Worm (Caenorhabditis elegans) whole organism, young adult: ENCODE data around the gene mtre-1.

Experiments used
- B0019.2 ChIP-seq: fragments of 200-800 bp; sonication (Bioruptor generic); conservative IDR thresholded peaks from 2 replicates; pipeline ENCODE4 v1.3.6; 2022; ENCODE audit warnings: missing genetic modification reagents, missing genetic modification characterization, missing compliant biosample characterization
- B0336.3 ChIP-seq: fragments of 200-800 bp; sonication (Bioruptor generic); IDR thresholded peaks from 2 replicates; pipeline ENCODE4 v1.3.6; 2022; ENCODE audit warnings: missing genetic modification characterization, missing compliant biosample characterization
- F23B12.7 ChIP-seq: sonication (generic microtip); optimal IDR thresholded peaks from 2 replicates; lab custom pipeline; 2017; ENCODE audit warnings: missing genetic modification characterization, mild to moderate bottlenecking, missing compliant biosample characterization, antibody characterized with exemption, moderate library complexity; ENCODE audit not compliant: insufficient read depth
- F33H1.4 ChIP-seq: fragments of 200-800 bp; sonication (Bioruptor generic); IDR thresholded peaks from 2 replicates; pipeline ENCODE4 v1.3.6; 2022; ENCODE audit warnings: missing genetic modification reagents, missing genetic modification characterization, missing compliant biosample characterization
- F52B5.7 ChIP-seq: sonication (generic microtip); optimal IDR thresholded peaks from 2 replicates; lab custom pipeline; 2016; ENCODE audit warnings: mild to moderate bottlenecking, missing genetic modification characterization, missing compliant biosample characterization
- K11D2.4 ChIP-seq: fragments of 200-800 bp; sonication (Bioruptor generic); IDR thresholded peaks from 2 replicates; pipeline ENCODE4 v1.3.6; 2022; ENCODE audit warnings: missing genetic modification reagents, missing genetic modification characterization, missing compliant biosample characterization
- Y53F4B.3 ChIP-seq: fragments of 200-800 bp; sonication (Bioruptor generic); IDR thresholded peaks from 2 replicates; pipeline ENCODE4 v1.3.6; 2022; ENCODE audit warnings: missing genetic modification reagents, missing genetic modification characterization, missing compliant biosample characterization
- Y53G8AR.9 ChIP-seq: fragments of 200-800 bp; sonication (Bioruptor generic); conservative IDR thresholded peaks from 2 replicates; pipeline ENCODE4 v1.3.6; 2022; ENCODE audit warnings: missing genetic modification reagents, missing genetic modification characterization, missing compliant biosample characterization
- akir-1 ChIP-seq: fragments of 200-800 bp; sonication (Bioruptor generic); optimal IDR thresholded peaks from 2 replicates; lab custom pipeline; 2018; ENCODE audit warnings: mild to moderate bottlenecking, missing genetic modification characterization, moderate library complexity, missing compliant biosample characterization
- aptf-2 ChIP-seq: fragments of 200-800 bp; sonication (Bioruptor generic); conservative IDR thresholded peaks from 2 replicates; pipeline ENCODE4 v1.3.6; 2022; ENCODE audit warnings: missing genetic modification reagents, missing genetic modification characterization, missing compliant biosample characterization
- atf-7 ChIP-seq: sonication (generic microtip); optimal IDR thresholded peaks from 2 replicates; lab custom pipeline; 2017; ENCODE audit warnings: mild to moderate bottlenecking, missing genetic modification characterization, missing compliant biosample characterization
- attf-5 ChIP-seq: fragments of 200-800 bp; sonication (Bioruptor generic); optimal IDR thresholded peaks from 2 replicates; lab custom pipeline; 2018; ENCODE audit warnings: mild to moderate bottlenecking, missing genetic modification characterization, missing compliant biosample characterization
- bed-2 ChIP-seq: fragments of 200-800 bp; sonication (Bioruptor generic); IDR thresholded peaks from 2 replicates; pipeline ENCODE4 v1.3.6; 2022; ENCODE audit warnings: missing genetic modification reagents, missing genetic modification characterization, missing compliant biosample characterization
- cebp-2 ChIP-seq: fragments of 200-800 bp; sonication (Bioruptor generic); IDR thresholded peaks from 2 replicates; pipeline ENCODE4 v1.3.6; 2022; ENCODE audit warnings: missing genetic modification characterization, missing compliant biosample characterization
- ceh-100 ChIP-seq: fragments of 200-800 bp; sonication (Bioruptor generic); IDR thresholded peaks from 2 replicates; pipeline ENCODE4 v1.3.6; 2022; ENCODE audit warnings: missing genetic modification reagents, missing genetic modification characterization, missing compliant biosample characterization
- ceh-40 ChIP-seq: fragments of 200-800 bp; sonication (Bioruptor generic); IDR thresholded peaks from 2 replicates; pipeline ENCODE4 v1.3.6; 2022; ENCODE audit warnings: missing genetic modification characterization, missing compliant biosample characterization
- dpff-1 ChIP-seq: sonication (generic microtip); optimal IDR thresholded peaks from 2 replicates; lab custom pipeline; 2017; ENCODE audit warnings: mild to moderate bottlenecking, missing genetic modification characterization, missing compliant biosample characterization
- hmg-1.2 ChIP-seq: fragments of 200-800 bp; sonication (Bioruptor generic); IDR thresholded peaks from 2 replicates; pipeline ENCODE4 v1.3.6; 2022; ENCODE audit warnings: missing genetic modification reagents, missing genetic modification characterization, missing compliant biosample characterization
- hrde-1 ChIP-seq: sonication (generic microtip); optimal IDR thresholded peaks from 2 replicates; lab custom pipeline; 2016; ENCODE audit warnings: missing genetic modification characterization, mild to moderate bottlenecking, missing compliant biosample characterization, moderate library complexity, missing genotype, missing genetic modification reagents, borderline replicate concordance
- let-607 ChIP-seq, 2 experiments: fragments of 200-800 bp in 1 of 2; sonication (Bioruptor generic) in 1 of 2; sonication (generic microtip) in 1 of 2; optimal IDR thresholded peaks; 2 replicates each; lab custom pipeline; 2016 to 2018; ENCODE audit warnings: mild to moderate bottlenecking in 2 of 2, missing compliant biosample characterization in 2 of 2, missing genetic modification characterization in 2 of 2, moderate library complexity in 2 of 2, missing genotype in 1 of 2
- lin-35 ChIP-seq, 3 experiments: fragments of 150-350 bp in 2 of 3; sonication (generic microtip) in 1 of 3; optimal IDR thresholded peaks; 2 replicates each; lab custom pipeline; 2014 to 2018; ENCODE audit warnings: missing biosample characterization in 3 of 3, missing genetic modification characterization in 3 of 3, missing genetic modification reagents in 3 of 3
- madf-3 ChIP-seq: fragments of 200-800 bp; sonication (Bioruptor generic); IDR thresholded peaks from 2 replicates; pipeline ENCODE4 v1.3.6; 2022; ENCODE audit warnings: missing genetic modification reagents, missing genetic modification characterization, missing compliant biosample characterization
- mcd-1 ChIP-seq: fragments of 200-800 bp; sonication (Bioruptor generic); IDR thresholded peaks from 2 replicates; pipeline ENCODE4 v1.3.6; 2022; ENCODE audit warnings: missing genetic modification reagents, missing genetic modification characterization, missing compliant biosample characterization
- mes-4 ChIP-seq: sonication (generic microtip); optimal IDR thresholded peaks from 2 replicates; lab custom pipeline; 2016; ENCODE audit warnings: missing genotype, missing genetic modification characterization, missing compliant biosample characterization
- nhr-27 ChIP-seq: fragments of 200-800 bp; sonication (Bioruptor generic); optimal IDR thresholded peaks from 2 replicates; lab custom pipeline; 2018; ENCODE audit warnings: mild to moderate bottlenecking, missing genetic modification characterization, moderate library complexity, missing compliant biosample characterization
- nhr-80 ChIP-seq: sonication (generic microtip); optimal IDR thresholded peaks from 2 replicates; lab custom pipeline; 2016; ENCODE audit warnings: missing genetic modification characterization, missing compliant biosample characterization
- sea-2 ChIP-seq: fragments of 200-800 bp; sonication (Bioruptor generic); IDR thresholded peaks from 2 replicates; pipeline ENCODE4 v1.3.6; 2022; ENCODE audit warnings: missing genetic modification characterization, missing compliant biosample characterization
- snpc-1.1 ChIP-seq: sonication (generic microtip); optimal IDR thresholded peaks from 2 replicates; lab custom pipeline; 2017; ENCODE audit warnings: missing genetic modification characterization, mild to moderate bottlenecking, missing compliant biosample characterization, antibody characterized with exemption, moderate library complexity, missing genotype, missing genetic modification reagents; ENCODE audit not compliant: insufficient read depth
- unc-62 ChIP-seq: fragments of 150-350 bp; optimal IDR thresholded peaks from 2 replicates; lab custom pipeline; 2014; ENCODE audit warnings: missing biosample characterization, missing genetic modification reagents, missing genetic modification characterization
- xnd-1 ChIP-seq: sonication (generic microtip); optimal IDR thresholded peaks from 2 replicates; lab custom pipeline; 2016; ENCODE audit warnings: missing genotype, missing genetic modification reagents, missing genetic modification characterization, missing compliant biosample characterization
- zfh-2 ChIP-seq: fragments of 200-800 bp; sonication (Bioruptor generic); conservative IDR thresholded peaks from 2 replicates; pipeline ENCODE4 v1.3.6; 2022; ENCODE audit warnings: missing genetic modification reagents, missing genetic modification characterization, missing compliant biosample characterization
- ztf-22 ChIP-seq: fragments of 200-800 bp; sonication (Bioruptor generic); optimal IDR thresholded peaks from 2 replicates; lab custom pipeline; 2018; ENCODE audit warnings: mild to moderate bottlenecking, missing genetic modification characterization, moderate library complexity, missing compliant biosample characterization
- ztf-25 ChIP-seq: fragments of 200-800 bp; sonication (Bioruptor generic); IDR thresholded peaks from 2 replicates; pipeline ENCODE4 v1.3.6; 2022; ENCODE audit warnings: missing genetic modification reagents, missing genetic modification characterization, missing compliant biosample characterization
- ztf-28 ChIP-seq: fragments of 200-800 bp; sonication (Bioruptor generic); IDR thresholded peaks from 2 replicates; pipeline ENCODE4 v1.3.6; 2022; ENCODE audit warnings: missing genetic modification reagents, missing genetic modification characterization, missing compliant biosample characterization
- ztf-6 ChIP-seq: fragments of 200-800 bp; sonication (Bioruptor generic); IDR thresholded peaks from 2 replicates; pipeline ENCODE4 v1.3.6; 2022; ENCODE audit warnings: missing genetic modification reagents, missing genetic modification characterization, missing compliant biosample characterization

The mtre-1 gene

ce11 chrII:8075324-8075810, 25.0 kb upstream of the mtre-1 start, which contains the start of gene K02C4.2 (continued):
- TF ChIP-seq ztf-22 (GFP tag; lab: Kevin White, UChicago) (peak; percentile 44), F33H1.4 (GFP tag; lab: Robert Waterston, UW) (peak; percentile 28; the same call in 1 of the 2 replicates), mes-4 (tag; lab: Kevin White, UChicago) (peak; percentile 81), xnd-1 (tag; lab: Kevin White, UChicago) (peak; percentile 17), B0019.2 (GFP tag; lab: Robert Waterston, UW) (0 out of 2 replicates have a peak, but pooled peaks have one; percentile 40), lin-35 (GFP tag; optimal IDR thresholded peaks at IDR 0.05; lab: Kevin White, UChicago) (peak in 1 of 3 experiments; percentile 72), dpff-1 (tag; lab: Kevin White, UChicago) (no peak), Y53G8AR.9 (peak; percentile 71), ztf-25 (GFP tag; lab: Robert Waterston, UW) (0 out of 2 replicates have a peak, but pooled peaks have one; percentile 53), ztf-6 (GFP tag; lab: Robert Waterston, UW) (no peak), let-607 (tag; optimal IDR thresholded peaks at IDR 0.05; lab: Kevin White, UChicago) (peak; percentile 61 to 72), nhr-80 (tag; lab: Kevin White, UChicago) (peak; percentile 80), mcd-1 (GFP tag; lab: Robert Waterston, UW) (peak; percentile 66), attf-5 (GFP tag; lab: Kevin White, UChicago) (peak; percentile 72), ztf-28 (peak; percentile 73; the same call in 1 of the 2 replicates), B0336.3 (GFP tag; lab: Robert Waterston, UW) (peak; percentile 67), sea-2 (0 out of 2 replicates have a peak, but pooled peaks have one; percentile 58), atf-7 (peak; percentile 59), snpc-1.1 (tag; lab: Kevin White, UChicago) (peak; percentile 34), hmg-1.2 (GFP tag; lab: Robert Waterston, UW) (peak; percentile 58), madf-3 (GFP tag; lab: Robert Waterston, UW) (0 out of 2 replicates have a peak, but pooled peaks have one; percentile 67), ceh-40 (GFP tag; lab: Robert Waterston, UW) (peak; percentile 57; the same call in 1 of the 2 replicates), bed-2 (GFP tag; lab: Robert Waterston, UW) (no peak), Y53F4B.3 (GFP tag; lab: Robert Waterston, UW) (no peak), ceh-100 (GFP tag; lab: Robert Waterston, UW) (peak; percentile 43), F52B5.7 (tag; lab: Kevin White, UChicago) (peak; percentile 93), zfh-2 (GFP tag; lab: Robert Waterston, UW) (no peak), hrde-1 (tag; lab: Kevin White, UChicago) (peak; percentile 63), akir-1 (peak; percentile 25), K11D2.4 (GFP tag; lab: Robert Waterston, UW) (no peak), aptf-2 (GFP tag; lab: Robert Waterston, UW) (peak; percentile 65; the same call in 1 of the 2 replicates), nhr-27 (tag; lab: Kevin White, UChicago) (peak; percentile 73)

ce11 chrII:8074058-8074457, 23.7 kb upstream of the mtre-1 start:
- TF ChIP-seq F23B12.7 (tag; lab: Kevin White, UChicago) (no peak), mes-4 (tag; lab: Kevin White, UChicago) (no peak), nhr-80 (tag; lab: Kevin White, UChicago) (peak; percentile 17), unc-62 (GFP tag; lab: Kevin White, UChicago) (peak; percentile 27), sea-2 (no peak), cebp-2 (GFP tag; lab: Robert Waterston, UW) (no peak), let-607 (tag; optimal IDR thresholded peaks at IDR 0.05; lab: Kevin White, UChicago) (no peak)
- TF ChIP-seq, all 124 proteins: peak for 2
